Fruit fly (Drosophila melanogaster): ENCODE measurements around the gene Sfp24F.

Sfp24F gene

DNA sequence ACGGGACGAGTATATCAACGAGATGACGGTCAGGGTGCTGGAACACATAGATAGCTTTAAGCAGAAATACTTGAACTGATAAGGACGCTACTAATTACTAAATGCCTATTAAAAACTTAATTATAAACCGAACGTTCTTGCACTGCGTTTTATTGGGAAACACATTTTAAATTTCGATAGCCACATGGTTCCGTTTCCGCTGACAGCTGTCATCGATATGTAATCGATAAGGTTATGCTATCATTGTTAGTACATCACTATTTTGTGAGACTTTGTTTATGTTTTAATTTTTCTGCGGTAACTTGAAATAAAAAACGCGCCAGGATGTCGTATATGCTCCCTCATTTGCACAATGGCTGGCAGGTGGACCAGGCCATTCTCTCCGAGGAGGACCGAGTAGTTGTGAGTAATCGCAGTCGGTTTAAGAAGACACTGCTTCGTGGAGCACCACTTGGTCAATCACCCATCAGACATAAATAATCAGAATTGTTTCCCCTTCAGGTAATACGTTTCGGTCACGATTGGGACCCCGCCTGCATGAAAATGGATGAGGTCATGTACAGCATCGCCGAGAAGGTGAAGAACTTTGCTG lies 38.8 kb downstream of the Sfp24F start, which contains the start of gene Dim1 (continued):
- TF ChIP-seq CG7839 (tag; optimal IDR thresholded peaks at IDR 0.05) (no peak), Oli (tag; optimal IDR thresholded peaks at IDR 0.05) (no peak), CG34376 (GFP tag; optimal IDR thresholded peaks at IDR 0.05) (peak; percentile 53), CG15011 (GFP tag; optimal IDR thresholded peaks at IDR 0.05) (no peak), CG17328 (GFP tag; IDR thresholded peaks at IDR 0.05) (0 out of 2 replicates have a peak, but pooled peaks have one; percentile 31), run (tag; optimal IDR thresholded peaks at IDR 0.05) (no peak), NK7.1 (GFP tag; optimal IDR thresholded peaks at IDR 0.05) (peak; percentile 11), CG9609 (GFP tag; optimal IDR thresholded peaks at IDR 0.05) (no peak), dpn (GFP tag; optimal IDR thresholded peaks at IDR 0.05) (no peak), CG8281 (tag; optimal IDR thresholded peaks at IDR 0.05) (no peak), ci (GFP tag; IDR thresholded peaks at IDR 0.05) (no peak), hkb (optimal IDR thresholded peaks at IDR 0.05) (no peak), hkb (GFP tag; IDR thresholded peaks at IDR 0.05) (peak; percentile 50), wor (GFP tag; IDR thresholded peaks at IDR 0.05) (no peak), Stat92E (GFP tag; optimal IDR thresholded peaks at IDR 0.05) (no peak), bigmax (GFP tag; optimal IDR thresholded peaks at IDR 0.05) (no peak), tna (GFP tag; IDR thresholded peaks at IDR 0.05; ENCODE audit: partially characterized antibody) (peak; percentile 78), CG1024 (GFP tag; IDR thresholded peaks at IDR 0.05) (no peak), Taf1 (GFP tag; IDR thresholded peaks at IDR 0.05) (no peak), Antp (GFP tag; optimal IDR thresholded peaks at IDR 0.05) (no peak), z (GFP tag; IDR thresholded peaks at IDR 0.05) (no peak), CG4707 (GFP tag; optimal IDR thresholded peaks at IDR 0.05) (no peak), CG9215 (GFP tag; IDR thresholded peaks at IDR 0.05) (no peak), nmo (GFP tag; optimal IDR thresholded peaks at IDR 0.05) (peak; percentile 41), az2 (GFP tag; optimal IDR thresholded peaks at IDR 0.05) (no peak), HLHmδ (GFP tag; optimal IDR thresholded peaks at IDR 0.05) (no peak), B-H1 (GFP tag; IDR thresholded peaks at IDR 0.05) (no peak), Side (GFP tag; optimal IDR thresholded peaks at IDR 0.05) (peak; percentile 25), Max (GFP tag; optimal IDR thresholded peaks at IDR 0.05) (no peak), stwl (tag; optimal IDR thresholded peaks at IDR 0.05) (peak; percentile 82), bbx (GFP tag; IDR thresholded peaks at IDR 0.05; ENCODE audit: partially characterized antibody) (peak; percentile 74), CG7271 (tag; optimal IDR thresholded peaks at IDR 0.05) (no peak), dan (GFP tag; IDR thresholded peaks at IDR 0.05) (no peak), CG11456 (GFP tag; IDR thresholded peaks at IDR 0.05) (no peak), hbn (GFP tag; IDR thresholded peaks at IDR 0.05; ENCODE audit: partially characterized antibody) (peak; percentile 77), inv (GFP tag; IDR thresholded peaks at IDR 0.05; ENCODE audit: partially characterized antibody) (peak; percentile 27; the same call in 1 of the 2 replicates), CG2116 (GFP tag; optimal IDR thresholded peaks at IDR 0.05) (peak; percentile 90), Hr3 (GFP tag; optimal IDR thresholded peaks at IDR 0.05) (no peak), tup (GFP tag; optimal IDR thresholded peaks at IDR 0.05) (no peak), btn (GFP tag; optimal IDR thresholded peaks at IDR 0.05) (no peak), ara (GFP tag; IDR thresholded peaks at IDR 0.05) (no peak), sob (GFP tag; IDR thresholded peaks at IDR 0.05) (no peak; the same call in 1 of the 2 replicates), ac (GFP tag; optimal IDR thresholded peaks at IDR 0.05) (no peak), CG6791 (GFP tag; IDR thresholded peaks at IDR 0.05; ENCODE audit: partially characterized antibody) (peak; percentile 86), ewg (GFP tag; optimal IDR thresholded peaks at IDR 0.05) (no peak), HLH3B (GFP tag; IDR thresholded peaks at IDR 0.05) (no peak), Atf3 (GFP tag; optimal IDR thresholded peaks at IDR 0.05) (no peak), CG9437 (GFP tag; optimal IDR thresholded peaks at IDR 0.05) (no peak), CoRest (tag; optimal IDR thresholded peaks at IDR 0.05) (peak; percentile 32), CG18764 (GFP tag; optimal IDR thresholded peaks at IDR 0.05) (no peak)

Data from whole organism, embryonic.